Fruit fly (Drosophila melanogaster): Measurements from ENCODE around the gene CG34126.
A peak's percentile ranks its signal among the peaks of the same experiment; 100 is the strongest.

DNA sequence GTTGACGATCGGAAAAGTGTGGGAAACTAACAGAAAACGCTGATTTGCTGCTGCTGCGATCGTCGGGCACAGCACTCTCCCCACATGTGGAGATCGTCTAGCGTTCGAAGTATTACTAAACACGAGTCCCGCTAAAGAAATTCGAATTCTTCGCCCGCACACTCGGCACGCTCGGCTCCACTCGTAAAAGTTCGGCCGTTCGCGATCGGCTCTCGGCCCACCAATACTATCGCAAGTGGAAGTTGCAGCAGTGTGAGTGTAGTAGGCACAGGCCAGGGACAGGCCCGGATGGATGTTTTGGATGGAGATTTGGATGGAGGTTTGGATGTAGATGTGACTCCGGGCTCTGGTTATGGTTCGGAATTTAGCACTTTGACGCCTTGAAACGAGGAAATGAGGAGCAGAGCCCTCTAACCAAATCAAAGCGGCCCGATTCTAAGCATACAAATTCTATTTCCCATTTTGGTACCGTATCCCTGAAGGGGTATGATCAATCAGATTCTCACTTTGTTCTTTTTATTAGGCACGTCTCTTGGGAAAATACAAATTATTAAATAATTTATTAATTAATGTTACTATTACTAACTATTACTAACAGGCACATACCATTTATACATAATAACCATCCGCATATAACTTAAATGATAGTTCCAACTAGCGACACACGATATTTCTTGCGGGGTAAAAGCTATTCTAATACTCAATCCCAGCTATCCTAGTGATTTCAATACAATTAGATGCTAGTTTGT, 46.1 kb downstream of the CG34126 start:
- TF ChIP-seq Eip75B (GFP tag; optimal IDR thresholded peaks at IDR 0.05) (no peak), Hr38 (GFP tag; optimal IDR thresholded peaks at IDR 0.05) (no peak), topi (GFP tag; optimal IDR thresholded peaks at IDR 0.05) (no peak), CG10631 (GFP tag; optimal IDR thresholded peaks at IDR 0.05) (no peak), Sox14 (GFP tag; optimal IDR thresholded peaks at IDR 0.05) (no peak), esn (GFP tag; optimal IDR thresholded peaks at IDR 0.05) (no peak), Blimp-1 (GFP tag; optimal IDR thresholded peaks at IDR 0.05) (no peak), CG16779 (tag; optimal IDR thresholded peaks at IDR 0.05) (no peak), CG9139 (GFP tag; optimal IDR thresholded peaks at IDR 0.05) (no peak), svp (GFP tag) (peak; percentile 39)

All from whole organism, prepupa.